Worm (Caenorhabditis elegans) whole organism, midembryonic: Measurements from ENCODE around the gene pqn-62.

ENCODE experiments used
- T22C8.4 ChIP-seq: fragments of 200-800 bp; sonication (Bioruptor generic); IDR thresholded peaks from 2 replicates; pipeline ENCODE4 v1.3.6; 2022; ENCODE audit warnings: missing genetic modification characterization, missing compliant biosample characterization
- cog-1 ChIP-seq: sonication (generic microtip); optimal IDR thresholded peaks from 2 replicates; lab custom pipeline; 2016; ENCODE audit warnings: missing genetic modification characterization, missing compliant biosample characterization
- flt-1 ChIP-seq: fragments of 200-800 bp; sonication (Bioruptor generic); IDR thresholded peaks from 2 replicates; pipeline ENCODE4 v1.3.6; 2022; ENCODE audit warnings: missing genetic modification characterization, missing compliant biosample characterization
- klf-2 ChIP-seq: fragments of 200-800 bp; sonication (Bioruptor generic); conservative IDR thresholded peaks from 2 replicates; pipeline ENCODE4 v1.3.6; 2022; ENCODE audit warnings: missing genetic modification reagents, missing genetic modification characterization, missing compliant biosample characterization
- med-1 ChIP-seq: sonication (generic microtip); optimal IDR thresholded peaks from 2 replicates; lab custom pipeline; 2017; ENCODE audit warnings: missing genetic modification characterization, mild to moderate bottlenecking, missing compliant biosample characterization, antibody characterized with exemption, missing genetic modification reagents; ENCODE audit not compliant: insufficient read depth
- ref-1 ChIP-seq: fragments of 200-800 bp; sonication (Bioruptor generic); conservative IDR thresholded peaks from 2 replicates; pipeline ENCODE4 v1.3.6; 2022; ENCODE audit warnings: missing genetic modification reagents, missing genetic modification characterization, missing compliant biosample characterization
- tab-1 ChIP-seq: fragments of 200-800 bp; sonication (Bioruptor generic); IDR thresholded peaks from 2 replicates; pipeline ENCODE4 v1.3.6; 2022; ENCODE audit warnings: missing genetic modification characterization, missing compliant biosample characterization
- ztf-23 ChIP-seq: fragments of 200-800 bp; sonication (Bioruptor generic); IDR thresholded peaks from 2 replicates; pipeline ENCODE4 v1.3.6; 2022; ENCODE audit warnings: missing genetic modification reagents, missing genetic modification characterization, missing compliant biosample characterization
- ztf-29 ChIP-seq: fragments of 200-800 bp; sonication (Bioruptor generic); IDR thresholded peaks from 2 replicates; pipeline ENCODE4 v1.3.6; 2022; ENCODE audit warnings: missing genetic modification reagents, missing genetic modification characterization, missing compliant biosample characterization

- no peak for TF ChIP-seq klf-2 (GFP tag; lab: Robert Waterston, UW)
- TF ChIP-seq ref-1 (GFP tag; lab: Robert Waterston, UW): no peak
- no peak for TF ChIP-seq flt-1 (GFP tag; lab: Robert Waterston, UW)
- no peak for TF ChIP-seq med-1 (GFP tag; lab: Kevin White, UChicago)
- no peak for TF ChIP-seq tab-1 (GFP tag; lab: Robert Waterston, UW)
- no peak for TF ChIP-seq cog-1 (tag; lab: Kevin White, UChicago)
- no peak for TF ChIP-seq T22C8.4 (GFP tag; lab: Robert Waterston, UW)
- TF ChIP-seq ztf-23 (GFP tag; lab: Robert Waterston, UW): no peak
- no peak for TF ChIP-seq ztf-29
These were observed 44.0 kb upstream of the pqn-62 start for ce11 chrX:5151866-5152265.
